Worm (Caenorhabditis elegans) whole organism, L4/young adult: ENCODE results near the gene sre-6.

Source experiments
- W03F9.2 ChIP-seq: fragments of 150-350 bp; optimal IDR thresholded peaks from 2 replicates; lab custom pipeline; 2014; ENCODE audit warnings: missing biosample characterization, missing genetic modification characterization
- dao-5 ChIP-seq: sonication (generic microtip); optimal IDR thresholded peaks from 2 replicates; lab custom pipeline; 2016; ENCODE audit warnings: missing genotype, missing genetic modification characterization, moderate library complexity, missing compliant biosample characterization
- him-1 ChIP-seq: sonication (generic microtip); optimal IDR thresholded peaks from 2 replicates; lab custom pipeline; 2016; ENCODE audit warnings: missing genotype, missing genetic modification reagents, missing genetic modification characterization, missing compliant biosample characterization

DNA sequence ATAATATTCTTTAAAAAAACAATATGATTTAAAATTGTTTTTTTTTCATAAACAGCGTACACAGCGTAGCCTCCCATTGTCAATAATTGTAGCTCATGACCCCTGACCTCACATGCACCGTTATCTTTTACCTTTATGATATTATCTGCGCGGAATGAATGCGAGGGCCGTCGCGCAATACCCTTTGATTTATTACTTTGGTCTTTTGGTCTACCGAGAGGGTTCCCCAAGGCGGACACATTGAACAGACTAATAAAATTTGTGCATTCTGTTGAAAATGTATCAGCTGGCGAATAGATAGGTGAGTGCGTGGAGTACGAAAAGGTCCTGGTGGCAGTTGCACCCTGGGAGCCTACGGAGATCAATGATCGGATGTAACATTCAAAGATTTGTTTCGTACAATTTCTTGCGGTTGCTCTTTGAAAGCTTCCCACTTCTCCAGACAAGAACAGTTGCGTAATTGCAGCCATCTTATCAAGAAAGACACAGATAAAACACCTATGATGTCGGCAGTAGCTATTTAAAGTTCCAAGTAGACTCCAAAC is 42.2 kb downstream of the sre-6 start:
- TF ChIP-seq W03F9.2 (no peak), him-1 (tag; lab: Kevin White, UChicago) (no peak), dao-5 (tag; lab: Kevin White, UChicago) (no peak)
